Worm (Caenorhabditis elegans) whole organism, L1 larva: ENCODE results near the gene ipla-6.

Source experiments
- C04F5.9 ChIP-seq: sonication (generic microtip); optimal IDR thresholded peaks from 2 replicates; lab custom pipeline; 2016; ENCODE audit warnings: missing genetic modification characterization, missing compliant biosample characterization
- C16A3.4 ChIP-seq: fragments of 150-350 bp; optimal IDR thresholded peaks from 2 replicates; lab custom pipeline; 2014; ENCODE audit warnings: missing biosample characterization, missing genetic modification characterization
- Y116A8C.19 ChIP-seq: sonication (generic microtip); optimal IDR thresholded peaks from 2 replicates; lab custom pipeline; 2016; ENCODE audit warnings: missing compliant biosample characterization, missing genetic modification characterization, borderline replicate concordance
- aha-1 ChIP-seq: fragments of 150-350 bp; optimal IDR thresholded peaks from 2 replicates; lab custom pipeline; 2014; ENCODE audit warnings: missing biosample characterization, missing genetic modification characterization
- ceh-63 ChIP-seq: fragments of 200-800 bp; sonication (Bioruptor generic); optimal IDR thresholded peaks from 2 replicates; lab custom pipeline; 2018; ENCODE audit warnings: mild to moderate bottlenecking, missing genetic modification characterization, missing compliant biosample characterization
- ceh-8 ChIP-seq: fragments of 200-800 bp; sonication (Bioruptor generic); optimal IDR thresholded peaks from 2 replicates; lab custom pipeline; 2018; ENCODE audit warnings: mild to moderate bottlenecking, missing genetic modification characterization, moderate library complexity, missing compliant biosample characterization
- ceh-82 ChIP-seq, 3 experiments: fragments of 150-350 bp in 1 of 3; sonication (generic microtip) in 2 of 3; optimal IDR thresholded peaks; 2 replicates each; lab custom pipeline; 2014 to 2017; ENCODE audit warnings: missing biosample characterization in 3 of 3, missing genetic modification characterization in 3 of 3
- ceh-88 ChIP-seq: fragments of 200-800 bp; sonication (Bioruptor generic); IDR thresholded peaks from 2 replicates; pipeline ENCODE4 v1.3.6; 2022; ENCODE audit warnings: missing genetic modification characterization, missing compliant biosample characterization
- ceh-90 ChIP-seq: sonication (generic microtip); optimal IDR thresholded peaks from 2 replicates; lab custom pipeline; 2016; ENCODE audit warnings: missing genetic modification characterization, missing compliant biosample characterization
- dpl-1 ChIP-seq, 3 experiments: fragments of 150-350 bp in 2 of 3; sonication (generic microtip) in 1 of 3; optimal IDR thresholded peaks; 2 replicates each; lab custom pipeline; 2014 to 2017; ENCODE audit warnings: missing biosample characterization in 3 of 3, missing genetic modification characterization in 3 of 3, missing genetic modification reagents in 3 of 3
- efl-1 ChIP-seq, 4 experiments: fragments of 150-350 bp; optimal IDR thresholded peaks in 3 of 4; peaks in 1 of 4; 1 replicate in 1 of 4; 2 replicates in 3 of 4; lab custom pipeline; 2014; ENCODE audit warnings: missing biosample characterization in 2 of 4, missing genetic modification characterization in 2 of 4, missing genetic modification reagents in 2 of 4
- egl-13 ChIP-seq: sonication (generic microtip); optimal IDR thresholded peaks from 2 replicates; lab custom pipeline; 2016; ENCODE audit warnings: missing genotype, missing genetic modification reagents, missing genetic modification characterization, missing compliant biosample characterization
- fkh-10 ChIP-seq: sonication (generic microtip); optimal IDR thresholded peaks from 2 replicates; lab custom pipeline; 2017; ENCODE audit warnings: missing biosample characterization, missing genetic modification reagents, missing genetic modification characterization
- fkh-4 ChIP-seq: sonication (generic microtip); optimal IDR thresholded peaks from 2 replicates; lab custom pipeline; 2016; ENCODE audit warnings: missing compliant biosample characterization, missing genetic modification characterization, borderline replicate concordance
- fkh-8 ChIP-seq: sonication (generic microtip); optimal IDR thresholded peaks from 2 replicates; lab custom pipeline; 2016; ENCODE audit warnings: mild to moderate bottlenecking, missing genetic modification characterization, missing compliant biosample characterization
- grh-1 ChIP-seq: fragments of 200-800 bp; sonication (Bioruptor generic); IDR thresholded peaks from 2 replicates; pipeline ENCODE4 v1.3.6; 2022; ENCODE audit warnings: missing genetic modification reagents, missing genetic modification characterization, missing compliant biosample characterization
- hlh-4 ChIP-seq: sonication (generic microtip); optimal IDR thresholded peaks from 2 replicates; lab custom pipeline; 2016; ENCODE audit warnings: mild to moderate bottlenecking, missing genetic modification characterization, missing compliant biosample characterization
- lin-13 ChIP-seq: fragments of 150-350 bp; optimal IDR thresholded peaks from 2 replicates; lab custom pipeline; 2014; ENCODE audit warnings: missing biosample characterization, missing genetic modification reagents, missing genetic modification characterization
- lin-15B ChIP-seq: fragments of 150-350 bp; sonication (generic microtip); optimal IDR thresholded peaks from 3 replicates; lab custom pipeline; 2014; ENCODE audit warnings: missing biosample characterization, missing genetic modification characterization
- lin-35 ChIP-seq, 2 experiments: fragments of 150-350 bp; optimal IDR thresholded peaks; 2 replicates each; lab custom pipeline; 2014; ENCODE audit warnings: missing biosample characterization in 2 of 2, missing genetic modification characterization in 2 of 2, missing genetic modification reagents in 2 of 2
- lin-39 ChIP-seq: fragments of 150-350 bp; optimal IDR thresholded peaks from 2 replicates; lab custom pipeline; 2014; ENCODE audit warnings: missing biosample characterization, missing genetic modification reagents, missing genetic modification characterization
- mab-9 ChIP-seq: fragments of 200-800 bp; sonication (Bioruptor generic); IDR thresholded peaks from 2 replicates; pipeline ENCODE4 v1.3.6; 2022; ENCODE audit warnings: missing genetic modification reagents, missing genetic modification characterization, missing compliant biosample characterization
- mdl-1 ChIP-seq, 2 experiments: fragments of 150-350 bp; optimal IDR thresholded peaks; 2 replicates each; lab custom pipeline; 2014 to 2017; ENCODE audit warnings: missing biosample characterization in 2 of 2, missing genetic modification characterization in 2 of 2, inconsistent platforms in 1 of 2
- nhr-237 ChIP-seq: fragments of 150-350 bp; optimal IDR thresholded peaks from 2 replicates; lab custom pipeline; 2014; ENCODE audit warnings: missing biosample characterization, missing genetic modification characterization
- nhr-47 ChIP-seq: sonication (generic microtip); optimal IDR thresholded peaks from 2 replicates; lab custom pipeline; 2016; ENCODE audit warnings: mild to moderate bottlenecking, missing genetic modification characterization, moderate library complexity, missing compliant biosample characterization
- nhr-71 ChIP-seq: sonication (generic microtip); optimal IDR thresholded peaks from 2 replicates; lab custom pipeline; 2016; ENCODE audit warnings: mild to moderate bottlenecking, missing genetic modification characterization, moderate library complexity, missing compliant biosample characterization
- pqm-1 ChIP-seq: sonication (generic microtip); optimal IDR thresholded peaks from 3 replicates; lab custom pipeline; 2017; ENCODE audit warnings: missing biosample characterization, missing genetic modification characterization
- skn-1 ChIP-seq: fragments of 150-350 bp; optimal IDR thresholded peaks from 2 replicates; lab custom pipeline; 2014; ENCODE audit warnings: missing biosample characterization, missing genetic modification characterization
- swsn-7 ChIP-seq: sonication (generic microtip); optimal IDR thresholded peaks from 2 replicates; lab custom pipeline; 2016; ENCODE audit warnings: missing genetic modification characterization, missing compliant biosample characterization
- unc-130 ChIP-seq: fragments of 150-350 bp; optimal IDR thresholded peaks from 2 replicates; lab custom pipeline; 2017; ENCODE audit warnings: missing biosample characterization, missing genetic modification characterization, inconsistent platforms
- unc-86 ChIP-seq: sonication (generic microtip); optimal IDR thresholded peaks from 2 replicates; lab custom pipeline; 2016; ENCODE audit warnings: missing genetic modification characterization, missing compliant biosample characterization
- zag-1 ChIP-seq: fragments of 150-350 bp; optimal IDR thresholded peaks from 2 replicates; lab custom pipeline; 2014; ENCODE audit warnings: missing biosample characterization, missing genetic modification characterization
- zip-4 ChIP-seq: fragments of 200-800 bp; sonication (Bioruptor generic); optimal IDR thresholded peaks from 2 replicates; lab custom pipeline; 2018; ENCODE audit warnings: mild to moderate bottlenecking, missing genetic modification characterization, moderate library complexity, missing compliant biosample characterization
- ztf-11 ChIP-seq, 2 experiments: sonication (generic microtip); optimal IDR thresholded peaks; 2 replicates each; lab custom pipeline; 2016 to 2017; ENCODE audit warnings: missing genetic modification characterization in 2 of 2, missing biosample characterization in 1 of 2, missing compliant biosample characterization in 1 of 2
- ztf-4 ChIP-seq: fragments of 150-350 bp; optimal IDR thresholded peaks from 2 replicates; lab custom pipeline; 2014; ENCODE audit warnings: missing biosample characterization, missing genetic modification characterization

Gene ipla-6

DNA sequence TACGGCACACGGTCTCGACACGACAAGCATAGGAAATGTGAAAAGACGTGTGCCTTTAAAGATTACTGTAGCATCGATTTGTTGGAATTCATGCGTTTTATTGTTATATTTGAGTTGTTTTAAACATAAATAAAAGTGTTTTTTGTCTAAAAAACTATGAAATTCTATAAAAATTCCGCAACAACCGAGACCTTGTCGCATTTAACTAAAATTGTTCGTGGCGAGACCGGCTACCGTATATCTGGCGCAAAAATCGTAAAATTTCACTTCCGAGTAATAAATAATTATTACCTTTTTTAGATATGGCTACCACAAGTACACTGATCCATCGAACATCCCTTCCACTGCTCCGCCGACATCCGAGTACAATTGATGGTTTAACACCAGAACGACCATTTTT lies at the start of gene ipla-6:
Gene ipla-6, plus strand, starts transcription at position 301 of the 400 bp plus-strand sequence.
- TF ChIP-seq lin-13 (GFP tag; lab: Kevin White, UChicago): no peak
- no peak for TF ChIP-seq ceh-88
- no peak for TF ChIP-seq hlh-4 (tag; lab: Kevin White, UChicago)
- no peak for TF ChIP-seq dpl-1 (GFP tag; optimal IDR thresholded peaks at IDR 0.05; lab: Kevin White, UChicago)
- no peak for TF ChIP-seq pqm-1
- TF ChIP-seq Y116A8C.19 (tag; lab: Kevin White, UChicago): no peak
- no peak for TF ChIP-seq skn-1 (tag; lab: Kevin White, UChicago)
- no peak for TF ChIP-seq C04F5.9
- no peak for TF ChIP-seq egl-13 (tag; lab: Kevin White, UChicago)
- no peak for TF ChIP-seq aha-1 (tag; lab: Kevin White, UChicago)
- TF ChIP-seq, all 84 proteins: peak for 0

ce11 chrIV:6290741-6291140 lies 46.7 kb upstream of the ipla-6 start, which contains the start of gene srv-24:
srv-24 (minus strand) TSS chrIV:6290841.
- no peak for TF ChIP-seq lin-35 (GFP tag; optimal IDR thresholded peaks at IDR 0.05; lab: Kevin White, UChicago)
- TF ChIP-seq skn-1 (tag; lab: Kevin White, UChicago): no peak
- no peak for TF ChIP-seq mdl-1 (tag; optimal IDR thresholded peaks at IDR 0.05; lab: Kevin White, UChicago)
- no peak for TF ChIP-seq ztf-11 (tag; optimal IDR thresholded peaks at IDR 0.05; lab: Kevin White, UChicago)
- TF ChIP-seq unc-130 (tag; lab: Kevin White, UChicago): no peak
- TF ChIP-seq nhr-237 (tag; lab: Kevin White, UChicago): no peak
- TF ChIP-seq ceh-90 (tag; lab: Kevin White, UChicago): no peak
- no peak for TF ChIP-seq zag-1 (tag; lab: Kevin White, UChicago)
- TF ChIP-seq fkh-8: no peak
- no peak for TF ChIP-seq ceh-63 (GFP tag; lab: Kevin White, UChicago)
- TF ChIP-seq unc-86 (tag; lab: Kevin White, UChicago): no peak
- TF ChIP-seq fkh-10 (GFP tag; lab: Kevin White, UChicago): no peak
- no peak for TF ChIP-seq lin-39 (tag; lab: Kevin White, UChicago)
- TF ChIP-seq ztf-4 (tag; lab: Kevin White, UChicago): no peak
- TF ChIP-seq mab-9 (GFP tag; lab: Robert Waterston, UW): no peak
- no peak for TF ChIP-seq fkh-4 (tag; lab: Kevin White, UChicago)
- no peak for TF ChIP-seq hlh-4 (tag; lab: Kevin White, UChicago)

DNA sequence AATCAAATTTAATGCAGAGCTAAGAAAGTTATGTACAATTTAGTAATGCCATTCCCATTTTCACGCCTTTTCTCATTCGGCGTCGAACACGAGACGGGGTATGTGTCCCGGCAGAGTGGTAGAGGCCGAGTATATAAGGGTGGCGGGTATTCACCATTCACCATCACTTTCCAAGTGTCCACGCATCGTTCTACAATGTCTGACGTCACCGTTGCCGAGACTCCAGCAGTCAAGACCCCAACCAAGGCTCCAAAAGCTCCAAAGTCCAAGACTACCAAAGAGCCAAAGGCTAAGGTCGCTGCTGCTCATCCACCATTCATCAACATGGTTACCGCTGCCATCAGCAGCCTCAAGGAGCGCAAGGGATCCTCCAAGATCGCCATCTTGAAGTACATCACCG lies 43.4 kb upstream of the ipla-6 start, which contains the start of gene hil-2:
Gene hil-2, plus strand, starts transcription at position 160 of the 400 bp plus-strand sequence.
- no peak for TF ChIP-seq lin-15B (tag; lab: Kevin White, UChicago)
- TF ChIP-seq unc-86 (tag; lab: Kevin White, UChicago): peak; percentile 23
- no peak for TF ChIP-seq lin-35 (GFP tag; optimal IDR thresholded peaks at IDR 0.05; lab: Kevin White, UChicago)
- TF ChIP-seq ceh-8: no peak
- TF ChIP-seq ztf-11 (tag; optimal IDR thresholded peaks at IDR 0.05; lab: Kevin White, UChicago): peak in 1 of 2 experiments; percentile 4
- TF ChIP-seq ceh-82 (tag; optimal IDR thresholded peaks at IDR 0.05; lab: Kevin White, UChicago): peak in 1 of 3 experiments; percentile 44
- peak in 1 of 2 experiments; percentile 23 for TF ChIP-seq efl-1 (optimal IDR thresholded peaks at IDR 0.05; lab: Kevin White, UChicago)
- no peak for TF ChIP-seq efl-1 (GFP tag; optimal IDR thresholded peaks at IDR 0.05 in 1 of 2; lab: Kevin White, UChicago)
- peak; percentile 40 for TF ChIP-seq swsn-7 (tag; lab: Kevin White, UChicago)
- TF ChIP-seq grh-1 (GFP tag; lab: Robert Waterston, UW): 0 out of 2 replicates have a peak, but pooled peaks have one; percentile 31
- TF ChIP-seq C16A3.4: peak; percentile 4
- TF ChIP-seq zip-4 (GFP tag; lab: Kevin White, UChicago): no peak
- no peak for TF ChIP-seq skn-1 (tag; lab: Kevin White, UChicago)
- peak; percentile 23 for TF ChIP-seq nhr-47 (tag; lab: Kevin White, UChicago)
- TF ChIP-seq nhr-71 (tag; lab: Kevin White, UChicago): peak; percentile 17
- TF ChIP-seq dpl-1 (GFP tag; optimal IDR thresholded peaks at IDR 0.05; lab: Kevin White, UChicago): peak in 1 of 3 experiments; percentile 13
